Worm (Caenorhabditis elegans) whole organism, midembryonic: ENCODE results near the gene ugt-4.

ENCODE experiments used
- T22C8.4 ChIP-seq: fragments of 200-800 bp; sonication (Bioruptor generic); IDR thresholded peaks from 2 replicates; pipeline ENCODE4 v1.3.6; 2022; ENCODE audit warnings: missing genetic modification characterization, missing compliant biosample characterization
- cog-1 ChIP-seq: sonication (generic microtip); optimal IDR thresholded peaks from 2 replicates; lab custom pipeline; 2016; ENCODE audit warnings: missing genetic modification characterization, missing compliant biosample characterization
- flt-1 ChIP-seq: fragments of 200-800 bp; sonication (Bioruptor generic); IDR thresholded peaks from 2 replicates; pipeline ENCODE4 v1.3.6; 2022; ENCODE audit warnings: missing genetic modification characterization, missing compliant biosample characterization
- klf-2 ChIP-seq: fragments of 200-800 bp; sonication (Bioruptor generic); conservative IDR thresholded peaks from 2 replicates; pipeline ENCODE4 v1.3.6; 2022; ENCODE audit warnings: missing genetic modification reagents, missing genetic modification characterization, missing compliant biosample characterization
- med-1 ChIP-seq: sonication (generic microtip); optimal IDR thresholded peaks from 2 replicates; lab custom pipeline; 2017; ENCODE audit warnings: missing genetic modification characterization, mild to moderate bottlenecking, missing compliant biosample characterization, antibody characterized with exemption, missing genetic modification reagents; ENCODE audit not compliant: insufficient read depth
- ref-1 ChIP-seq: fragments of 200-800 bp; sonication (Bioruptor generic); conservative IDR thresholded peaks from 2 replicates; pipeline ENCODE4 v1.3.6; 2022; ENCODE audit warnings: missing genetic modification reagents, missing genetic modification characterization, missing compliant biosample characterization
- tab-1 ChIP-seq: fragments of 200-800 bp; sonication (Bioruptor generic); IDR thresholded peaks from 2 replicates; pipeline ENCODE4 v1.3.6; 2022; ENCODE audit warnings: missing genetic modification characterization, missing compliant biosample characterization
- ztf-23 ChIP-seq: fragments of 200-800 bp; sonication (Bioruptor generic); IDR thresholded peaks from 2 replicates; pipeline ENCODE4 v1.3.6; 2022; ENCODE audit warnings: missing genetic modification reagents, missing genetic modification characterization, missing compliant biosample characterization
- ztf-29 ChIP-seq: fragments of 200-800 bp; sonication (Bioruptor generic); IDR thresholded peaks from 2 replicates; pipeline ENCODE4 v1.3.6; 2022; ENCODE audit warnings: missing genetic modification reagents, missing genetic modification characterization, missing compliant biosample characterization

ugt-4 gene

DNA sequence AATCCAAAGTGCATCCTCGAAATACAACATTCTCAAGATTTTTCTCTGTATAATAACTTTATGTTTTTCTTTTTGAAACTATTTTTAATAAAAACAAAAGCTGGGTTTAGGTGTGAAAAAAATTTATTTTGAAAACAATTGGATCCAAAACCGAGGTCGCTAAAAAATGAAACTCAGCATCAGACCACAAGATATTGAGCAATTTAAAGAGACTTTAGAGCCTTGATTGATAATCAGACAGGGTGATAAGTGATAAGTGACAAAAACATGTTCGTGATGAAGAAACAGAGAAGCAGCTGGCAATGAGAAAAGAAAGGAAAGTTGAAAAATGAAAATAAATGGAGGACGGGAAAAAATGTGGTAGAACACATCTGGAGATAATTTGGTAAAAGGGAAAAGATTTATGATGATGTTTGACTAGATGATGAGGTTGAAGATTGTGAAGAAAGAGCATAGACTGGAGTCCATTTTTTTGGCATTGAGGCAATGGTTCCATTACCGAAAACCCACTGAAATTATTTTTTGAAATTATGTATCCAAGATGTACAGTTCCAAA is 43.6 kb downstream of the ugt-4 start, which contains the start of gene C15C8.6:
C15C8.6 (minus strand) TSS at position 51 of the 556 bp plus-strand sequence.
- TF ChIP-seq T22C8.4 (GFP tag; lab: Robert Waterston, UW) = no peak
- no peak for TF ChIP-seq ztf-23 (GFP tag; lab: Robert Waterston, UW)
- no peak for TF ChIP-seq cog-1
- no peak for TF ChIP-seq tab-1 (GFP tag; lab: Robert Waterston, UW)
- no peak for TF ChIP-seq flt-1
- no peak for TF ChIP-seq klf-2 (GFP tag; lab: Robert Waterston, UW)

- TF ChIP-seq ztf-29 (GFP tag; lab: Robert Waterston, UW) = no peak
- TF ChIP-seq med-1 = no peak
- no peak for TF ChIP-seq klf-2 (GFP tag; lab: Robert Waterston, UW)
- no peak for TF ChIP-seq tab-1 (GFP tag; lab: Robert Waterston, UW)
- TF ChIP-seq ref-1 (GFP tag; lab: Robert Waterston, UW) = no peak
- TF ChIP-seq cog-1 = no peak
- no peak for TF ChIP-seq flt-1
- TF ChIP-seq ztf-23 (GFP tag; lab: Robert Waterston, UW) = no peak
- TF ChIP-seq T22C8.4 (GFP tag; lab: Robert Waterston, UW) = no peak
These were observed 45.6 kb downstream of the ugt-4 start for ce11 chrV:12749558-12749957.

DNA sequence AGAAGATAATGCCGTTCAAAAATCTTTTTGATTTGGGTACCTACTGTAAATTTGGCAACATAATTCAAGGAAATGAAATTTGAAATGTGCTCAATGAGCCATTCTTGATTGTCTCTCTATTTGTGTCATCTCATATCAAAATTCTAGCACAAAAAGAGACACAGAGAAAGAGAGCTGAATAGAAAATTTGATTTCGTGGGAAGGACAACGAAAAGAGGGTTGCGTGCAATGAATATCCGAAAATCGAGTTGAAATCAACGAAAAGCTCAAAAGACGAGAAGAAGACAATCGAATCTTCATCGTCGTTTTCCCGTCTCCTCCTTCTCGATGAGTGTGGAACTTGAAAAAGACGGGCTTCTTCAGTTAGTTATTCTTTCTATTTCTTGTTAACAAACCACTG is 47.3 kb downstream of the ugt-4 start, which contains the start of gene C15C8.5:
C15C8.5 (plus strand) TSS at position 152 of the 400 bp plus-strand sequence.
- TF ChIP-seq ztf-29 (GFP tag; lab: Robert Waterston, UW) (no peak), ref-1 (GFP tag; lab: Robert Waterston, UW) (no peak), tab-1 (GFP tag; lab: Robert Waterston, UW) (no peak), ztf-23 (GFP tag; lab: Robert Waterston, UW) (no peak), klf-2 (GFP tag; lab: Robert Waterston, UW) (no peak), flt-1 (no peak), cog-1 (no peak), med-1 (no peak), T22C8.4 (GFP tag; lab: Robert Waterston, UW) (no peak)

DNA sequence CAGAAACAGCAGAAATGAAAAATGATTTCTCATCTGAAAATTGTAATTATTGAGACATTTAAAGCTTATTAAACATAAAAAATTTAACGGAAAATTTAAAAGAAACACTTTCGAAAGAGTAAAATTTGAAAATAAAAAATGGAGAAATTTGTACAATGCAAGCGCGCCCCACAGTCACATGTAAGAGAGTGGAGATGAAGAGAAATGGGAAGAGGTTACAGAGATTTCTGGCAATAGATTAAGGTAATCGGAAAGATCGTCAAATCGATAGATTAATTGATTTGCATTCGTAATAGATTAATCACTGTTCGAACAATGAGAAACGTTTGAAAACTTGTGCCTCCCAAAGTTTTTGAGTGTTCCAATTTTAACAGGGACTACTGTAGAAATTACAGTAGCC is 47.7 kb downstream of the ugt-4 start, which contains the start of gene C15C8.4:
C15C8.4 (minus strand) TSS at position 33 of the 400 bp plus-strand sequence.
- no peak for TF ChIP-seq klf-2 (GFP tag; lab: Robert Waterston, UW)
- no peak for TF ChIP-seq flt-1
- no peak for TF ChIP-seq cog-1
- TF ChIP-seq tab-1 (GFP tag; lab: Robert Waterston, UW) = no peak
- no peak for TF ChIP-seq T22C8.4 (GFP tag; lab: Robert Waterston, UW)
- no peak for TF ChIP-seq ztf-29 (GFP tag; lab: Robert Waterston, UW)
- no peak for TF ChIP-seq ztf-23 (GFP tag; lab: Robert Waterston, UW)
- no peak for TF ChIP-seq ref-1 (GFP tag; lab: Robert Waterston, UW)
- TF ChIP-seq med-1 = no peak

- TF ChIP-seq tab-1 (GFP tag; lab: Robert Waterston, UW) = no peak
- TF ChIP-seq klf-2 (GFP tag; lab: Robert Waterston, UW) = no peak
- no peak for TF ChIP-seq ztf-23 (GFP tag; lab: Robert Waterston, UW)
- TF ChIP-seq T22C8.4 (GFP tag; lab: Robert Waterston, UW) = no peak
- no peak for TF ChIP-seq ztf-29 (GFP tag; lab: Robert Waterston, UW)
- no peak for TF ChIP-seq med-1
- no peak for TF ChIP-seq ref-1 (GFP tag; lab: Robert Waterston, UW)
- no peak for TF ChIP-seq cog-1
- TF ChIP-seq flt-1 = no peak
These were observed 50.2 kb downstream of the ugt-4 start, which contains the start of gene C15C8.7 for ce11 chrV:12744979-12745378. TSS of gene C15C8.7 (minus strand) at chrV:12745050.

DNA sequence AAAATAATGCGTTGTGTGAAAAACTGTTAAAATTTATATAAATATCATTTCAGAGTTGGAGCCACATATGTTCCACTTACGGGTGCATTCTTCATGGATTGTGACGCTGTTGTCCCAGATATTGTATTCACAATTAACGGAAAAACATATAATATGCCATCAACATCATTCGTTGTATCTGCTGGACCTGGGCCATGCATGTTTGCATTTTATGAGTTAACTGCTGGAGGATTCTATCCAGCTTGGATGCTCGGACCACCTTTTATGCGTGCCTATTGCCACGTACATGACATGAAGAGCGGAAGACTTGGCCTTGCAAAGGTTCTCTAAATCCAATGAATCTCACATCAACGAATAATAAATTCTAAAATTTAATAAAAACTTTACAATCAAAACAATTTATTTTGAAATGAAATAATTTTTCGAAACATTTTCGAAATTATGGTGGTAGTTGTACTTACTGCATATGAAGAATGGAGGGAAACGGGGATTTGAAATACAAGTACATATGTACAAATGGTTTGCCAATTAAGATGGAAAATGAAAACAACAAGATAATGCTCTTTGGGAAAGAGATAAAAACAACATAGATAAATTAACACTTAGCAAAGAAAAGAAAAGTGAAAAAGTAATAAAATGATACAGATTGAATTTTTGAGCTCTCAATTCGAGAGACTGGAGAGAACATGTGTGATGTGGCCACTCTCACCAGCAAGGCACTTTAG is 51.2 kb downstream of the ugt-4 start:
- TF ChIP-seq flt-1 = no peak
- TF ChIP-seq tab-1 (GFP tag; lab: Robert Waterston, UW) = no peak
- no peak for TF ChIP-seq T22C8.4 (GFP tag; lab: Robert Waterston, UW)
- no peak for TF ChIP-seq ref-1 (GFP tag; lab: Robert Waterston, UW)
- TF ChIP-seq cog-1 = no peak
- TF ChIP-seq ztf-23 (GFP tag; lab: Robert Waterston, UW) = no peak
- no peak for TF ChIP-seq med-1
- TF ChIP-seq ztf-29 (GFP tag; lab: Robert Waterston, UW) = no peak
- TF ChIP-seq klf-2 (GFP tag; lab: Robert Waterston, UW) = no peak
